Worm (Caenorhabditis elegans) whole organism, late embryonic: ENCODE results near the gene Y60A9A.1.

ENCODE experiments used
- T23F11.4 ChIP-seq: fragments of 200-800 bp; sonication (Bioruptor generic); optimal IDR thresholded peaks from 2 replicates; lab custom pipeline; 2018; ENCODE audit warnings: mild to moderate bottlenecking, missing genetic modification characterization, missing compliant biosample characterization
- fkh-10 ChIP-seq: fragments of 150-350 bp; optimal IDR thresholded peaks from 2 replicates; lab custom pipeline; 2014; ENCODE audit warnings: missing biosample characterization, missing genetic modification reagents, missing genetic modification characterization
- hlh-15 ChIP-seq: sonication (generic microtip); optimal IDR thresholded peaks from 2 replicates; lab custom pipeline; 2016; ENCODE audit warnings: missing genetic modification characterization, missing compliant biosample characterization
- pha-4 ChIP-seq: fragments of 150-350 bp; optimal IDR thresholded peaks from 2 replicates; lab custom pipeline; 2018; ENCODE audit warnings: missing biosample characterization, missing genetic modification reagents, missing genetic modification characterization
- sox-4 ChIP-seq: sonication (generic microtip); optimal IDR thresholded peaks from 2 replicates; lab custom pipeline; 2017; ENCODE audit warnings: mild to moderate bottlenecking, missing genetic modification characterization, inconsistent platforms, missing compliant biosample characterization

ce11 chrX:14329348-14329747, 47.7 kb downstream of the Y60A9A.1 start:
- no peak for TF ChIP-seq pha-4
- no peak for TF ChIP-seq hlh-15 (tag; lab: Kevin White, UChicago)
- TF ChIP-seq T23F11.4 (GFP tag; lab: Kevin White, UChicago): no peak
- no peak for TF ChIP-seq fkh-10
- TF ChIP-seq sox-4: no peak
